Worm (Caenorhabditis elegans) whole organism, L4/young adult: ENCODE results near the gene W01C8.1.

Source experiments
- dao-5 ChIP-seq: sonication (generic microtip); optimal IDR thresholded peaks from 2 replicates; lab custom pipeline; 2016; ENCODE audit warnings: missing genotype, missing genetic modification characterization, moderate library complexity, missing compliant biosample characterization
- him-1 ChIP-seq: sonication (generic microtip); optimal IDR thresholded peaks from 2 replicates; lab custom pipeline; 2016; ENCODE audit warnings: missing genotype, missing genetic modification reagents, missing genetic modification characterization, missing compliant biosample characterization

DNA sequence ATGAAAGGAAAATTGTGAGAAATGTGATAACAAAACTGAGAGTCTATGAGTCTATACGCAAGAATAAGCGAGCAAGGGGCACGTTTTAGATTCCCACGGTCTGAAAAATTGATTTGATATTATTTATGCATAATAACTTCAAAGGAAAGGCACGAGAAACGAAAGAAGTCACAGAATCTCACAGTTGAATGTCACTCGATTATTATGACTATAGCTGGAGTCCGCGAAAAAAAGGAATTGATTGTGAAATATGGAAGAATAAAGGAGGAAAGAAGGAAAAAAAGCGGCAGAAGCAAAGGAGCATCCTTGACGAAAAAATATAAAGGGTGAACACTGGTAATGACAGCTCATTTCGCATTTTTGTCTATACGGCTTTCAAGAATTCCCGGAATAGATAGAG is 18.4 kb downstream of the W01C8.1 start, which contains the start of gene cat-1:
- TF ChIP-seq him-1: no peak
- TF ChIP-seq dao-5: no peak
